Fruit fly (Drosophila melanogaster) whole organism, adult: ENCODE results near the gene Rpt6.

Experiments
- CG1620 ChIP-seq: fragments of 200-800 bp; sonication (Bioruptor generic); optimal IDR thresholded peaks from 2 replicates; lab custom pipeline; 2016; ENCODE audit warnings: missing biosample characterization, missing genetic modification characterization
- CG33017 ChIP-seq: fragments of 200-800 bp; sonication (Bioruptor generic); optimal IDR thresholded peaks from 2 replicates; lab custom pipeline; 2018; ENCODE audit warnings: missing biosample characterization, mild to moderate bottlenecking, missing genetic modification characterization, moderate library complexity
- CG5204 ChIP-seq: fragments of 200-800 bp; sonication (Bioruptor generic); optimal IDR thresholded peaks from 2 replicates; lab custom pipeline; 2016; ENCODE audit warnings: missing biosample characterization, missing genetic modification characterization
- Clk ChIP-seq: fragments of 200-800 bp; sonication (Bioruptor generic); optimal IDR thresholded peaks from 2 replicates; lab custom pipeline; 2017; ENCODE audit warnings: missing biosample characterization, missing genetic modification characterization
- pad ChIP-seq: fragments of 200-800 bp; sonication (Bioruptor generic); optimal IDR thresholded peaks from 3 replicates; lab custom pipeline; 2017; ENCODE audit warnings: missing biosample characterization, missing genetic modification characterization, mild to moderate bottlenecking, moderate library complexity, missing genetic modification reagents
- tj ChIP-seq: fragments of 200-800 bp; sonication (Bioruptor generic); optimal IDR thresholded peaks from 3 replicates; lab custom pipeline; 2017; ENCODE audit warnings: missing biosample characterization, mild to moderate bottlenecking, missing genetic modification characterization, moderate library complexity

dm6 chrX:21334522-21335104, 18.8 kb downstream of the Rpt6 start:
- TF ChIP-seq tj, result no peak
- TF ChIP-seq CG5204, result no peak
- TF ChIP-seq pad (GFP tag; lab: Kevin White, UChicago), result no peak
- TF ChIP-seq Clk (GFP tag; lab: Kevin White, UChicago), result no peak
- TF ChIP-seq CG1620 (GFP tag; lab: Kevin White, UChicago), result no peak
- TF ChIP-seq CG33017, result no peak
